Worm (Caenorhabditis elegans) whole organism, early embryonic: ENCODE results near the gene T19H12.15.

ENCODE experiments used
- B0310.2 ChIP-seq: sonication (generic microtip); optimal IDR thresholded peaks from 2 replicates; lab custom pipeline; 2016; ENCODE audit warnings: mild to moderate bottlenecking, missing genetic modification characterization, missing compliant biosample characterization
- F13C5.2 ChIP-seq: sonication (generic microtip); optimal IDR thresholded peaks from 2 replicates; lab custom pipeline; 2017; ENCODE audit warnings: mild to moderate bottlenecking, missing genetic modification characterization, inconsistent platforms, missing compliant biosample characterization
- aly-1 ChIP-seq: sonication (generic microtip); optimal IDR thresholded peaks from 2 replicates; lab custom pipeline; 2016; ENCODE audit warnings: missing genetic modification characterization, missing compliant biosample characterization
- ama-1 ChIP-seq: fragments of 150-350 bp; optimal IDR thresholded peaks from 2 replicates; lab custom pipeline; 2014
- ceh-13 ChIP-seq: fragments of 200-800 bp; sonication (Bioruptor generic); optimal IDR thresholded peaks from 2 replicates; lab custom pipeline; 2018; ENCODE audit warnings: mild to moderate bottlenecking, missing genetic modification characterization, missing compliant biosample characterization
- ceh-36 ChIP-seq: sonication (generic microtip); optimal IDR thresholded peaks from 2 replicates; lab custom pipeline; 2016; ENCODE audit warnings: missing genetic modification characterization, inconsistent platforms, missing compliant biosample characterization
- ets-7 ChIP-seq: sonication (generic microtip); optimal IDR thresholded peaks from 2 replicates; lab custom pipeline; 2016; ENCODE audit warnings: missing genotype, missing genetic modification characterization, missing compliant biosample characterization
- flt-1 ChIP-seq: fragments of 200-800 bp; sonication (Bioruptor generic); IDR thresholded peaks from 2 replicates; pipeline ENCODE4 v1.3.6; 2022; ENCODE audit warnings: missing genetic modification characterization, missing compliant biosample characterization
- hmbx-1 ChIP-seq: sonication (generic microtip); optimal IDR thresholded peaks from 2 replicates; lab custom pipeline; 2016; ENCODE audit warnings: mild to moderate bottlenecking, missing genetic modification characterization, missing compliant biosample characterization
- hmg-4 ChIP-seq: fragments of 200-800 bp; sonication (Bioruptor generic); optimal IDR thresholded peaks from 2 replicates; lab custom pipeline; 2018; ENCODE audit warnings: mild to moderate bottlenecking, missing genetic modification characterization, missing compliant biosample characterization
- hnd-1 ChIP-seq: sonication (generic microtip); optimal IDR thresholded peaks from 2 replicates; lab custom pipeline; 2016; ENCODE audit warnings: missing genetic modification characterization, missing compliant biosample characterization
- pes-1 ChIP-seq: fragments of 200-800 bp; sonication (Bioruptor generic); IDR thresholded peaks from 2 replicates; pipeline ENCODE4 v1.3.6; 2022; ENCODE audit warnings: missing genetic modification reagents, missing genetic modification characterization, missing compliant biosample characterization
- scrt-1 ChIP-seq: fragments of 200-800 bp; sonication (Bioruptor generic); IDR thresholded peaks from 2 replicates; pipeline ENCODE4 v1.3.6; 2022; ENCODE audit warnings: missing genetic modification characterization, missing compliant biosample characterization
- sea-1 ChIP-seq: fragments of 200-800 bp; sonication (Bioruptor generic); conservative IDR thresholded peaks from 2 replicates; pipeline ENCODE4 v1.3.6; 2022; ENCODE audit warnings: missing genetic modification characterization, missing compliant biosample characterization
- tbx-11 ChIP-seq: fragments of 200-800 bp; sonication (Bioruptor generic); IDR thresholded peaks from 2 replicates; pipeline ENCODE4 v1.3.6; 2022; ENCODE audit warnings: missing genetic modification characterization, missing compliant biosample characterization
- tbx-37 ChIP-seq: fragments of 200-800 bp; sonication (Bioruptor generic); conservative IDR thresholded peaks from 2 replicates; pipeline ENCODE4 v1.3.6; 2022; ENCODE audit warnings: missing genetic modification reagents, missing genetic modification characterization, missing compliant biosample characterization
- tra-4 ChIP-seq: sonication (generic microtip); optimal IDR thresholded peaks from 2 replicates; lab custom pipeline; 2017; ENCODE audit warnings: missing genetic modification characterization, missing compliant biosample characterization

T19H12.15 gene

DNA sequence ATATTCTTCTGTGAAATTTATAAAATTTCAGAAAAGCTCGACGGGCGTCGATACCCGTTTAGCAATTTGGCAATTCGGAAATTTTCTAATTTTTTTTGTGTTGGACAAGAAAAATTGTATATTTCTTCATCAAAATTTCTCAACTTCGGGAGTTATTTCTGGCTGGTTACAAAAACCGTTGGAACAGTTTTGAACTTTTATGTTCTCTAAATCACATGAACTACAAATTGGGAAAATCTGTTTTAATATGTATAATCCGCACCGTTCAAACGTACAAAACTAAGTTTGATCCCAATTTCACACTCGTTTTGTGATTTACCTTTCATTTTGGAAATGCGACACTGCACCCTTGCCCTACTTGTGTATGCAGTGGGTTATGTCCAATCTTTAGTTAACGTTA is 6.2 kb upstream of the T19H12.15 start, which contains the start of gene T19H12.3:
TSS of gene T19H12.3 (plus strand) at position 301 of the 400 bp plus-strand sequence.
- TF ChIP-seq scrt-1 (no peak), ets-7 (tag; lab: Kevin White, UChicago) (no peak), hnd-1 (tag; lab: Kevin White, UChicago) (no peak), tbx-11 (GFP tag; lab: Robert Waterston, UW) (no peak), hmbx-1 (tag; lab: Kevin White, UChicago) (no peak), flt-1 (no peak), sea-1 (GFP tag; lab: Robert Waterston, UW) (no peak), tra-4 (tag; lab: Kevin White, UChicago) (no peak), ceh-36 (tag; lab: Kevin White, UChicago) (no peak), aly-1 (tag; lab: Kevin White, UChicago) (no peak), ama-1 (lab: Kevin White, UChicago) (no peak), pes-1 (GFP tag; lab: Robert Waterston, UW) (no peak), ceh-13 (GFP tag; lab: Kevin White, UChicago) (no peak), hmg-4 (GFP tag; lab: Kevin White, UChicago) (no peak), B0310.2 (no peak)

DNA sequence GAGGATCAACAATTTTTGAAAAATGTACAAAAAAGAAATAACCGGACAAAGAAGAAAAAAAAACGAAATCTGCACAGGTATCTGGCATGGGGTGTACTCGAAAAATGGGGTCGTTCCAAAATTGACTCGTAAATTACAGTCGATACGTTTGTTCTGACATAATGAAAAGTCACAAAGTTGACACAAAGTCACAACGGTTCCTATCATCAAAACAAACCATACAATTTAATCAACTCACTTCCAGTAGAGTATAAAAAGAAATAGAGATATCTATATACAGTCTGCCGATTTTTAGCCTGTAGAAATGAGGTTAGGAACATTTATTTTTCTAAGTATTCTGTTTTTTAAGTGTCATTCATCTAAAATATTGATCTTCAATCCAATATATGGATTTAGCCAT is 5.3 kb upstream of the T19H12.15 start, which contains the start of gene T19H12.12:
TSS of gene T19H12.12 (plus strand) at position 301 of the 400 bp plus-strand sequence.
- TF ChIP-seq flt-1 (no peak), ets-7 (tag; lab: Kevin White, UChicago) (no peak), tbx-37 (GFP tag; lab: Robert Waterston, UW) (no peak), F13C5.2 (tag; lab: Kevin White, UChicago) (no peak), tbx-11 (GFP tag; lab: Robert Waterston, UW) (no peak), sea-1 (GFP tag; lab: Robert Waterston, UW) (no peak), ama-1 (lab: Kevin White, UChicago) (no peak), aly-1 (tag; lab: Kevin White, UChicago) (no peak), pes-1 (GFP tag; lab: Robert Waterston, UW) (no peak), ceh-13 (GFP tag; lab: Kevin White, UChicago) (no peak), ceh-36 (tag; lab: Kevin White, UChicago) (no peak), B0310.2 (no peak)

DNA sequence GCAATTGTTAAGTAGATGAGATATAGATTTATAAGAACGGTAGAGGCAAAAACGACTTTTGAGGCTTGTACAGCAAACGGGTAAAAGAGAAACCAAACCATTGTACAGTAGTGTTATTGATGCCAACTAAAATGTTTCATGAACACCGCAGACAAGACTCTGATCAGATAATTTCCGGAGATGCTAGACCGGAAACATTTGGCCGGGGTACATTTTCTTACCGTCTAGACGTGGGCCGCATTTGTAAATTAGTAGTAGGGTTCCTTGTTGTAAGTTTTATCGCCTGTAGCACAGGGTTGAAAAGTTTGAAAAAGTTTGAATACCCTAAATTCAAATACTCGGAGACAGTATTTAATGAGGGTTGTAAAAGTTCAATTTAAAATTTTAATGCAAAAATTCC is 2.2 kb upstream of the T19H12.15 start, which contains the start of gene str-32:
TSS of gene str-32 (minus strand) at position 101 of the 400 bp plus-strand sequence.
- TF ChIP-seq tbx-11 (GFP tag; lab: Robert Waterston, UW) = no peak
- TF ChIP-seq ama-1 (lab: Kevin White, UChicago) = no peak
- no peak for TF ChIP-seq F13C5.2 (tag; lab: Kevin White, UChicago)
- TF ChIP-seq pes-1 (GFP tag; lab: Robert Waterston, UW) = no peak

DNA sequence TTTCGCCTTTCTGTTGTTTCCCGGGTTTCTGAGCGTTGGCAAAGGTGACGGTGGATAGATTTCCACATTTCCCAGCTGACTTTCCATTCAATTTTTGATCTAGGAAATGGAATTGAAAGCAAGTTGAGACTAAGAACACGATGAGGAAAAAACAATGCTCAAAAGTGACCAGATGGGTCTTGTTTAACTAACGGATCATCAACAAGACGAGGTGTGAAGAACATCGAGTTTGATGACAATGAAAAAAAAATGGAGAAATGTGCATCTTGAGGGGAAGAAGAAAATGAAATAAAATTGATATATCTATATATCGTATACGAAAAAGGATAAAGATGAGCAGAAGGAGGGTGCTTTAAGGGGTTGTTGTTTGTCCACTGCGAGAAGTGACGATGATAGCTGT is 1.6 kb downstream of the T19H12.15 start, which contains the start of gene T19H12.6:
TSS of gene T19H12.6 (minus strand) at position 101 of the 400 bp plus-strand sequence.
- TF ChIP-seq ceh-13 (GFP tag; lab: Kevin White, UChicago) (no peak), pes-1 (GFP tag; lab: Robert Waterston, UW) (no peak), aly-1 (tag; lab: Kevin White, UChicago) (no peak), ets-7 (tag; lab: Kevin White, UChicago) (no peak), tbx-11 (GFP tag; lab: Robert Waterston, UW) (no peak), hnd-1 (tag; lab: Kevin White, UChicago) (no peak), B0310.2 (no peak), hmg-4 (GFP tag; lab: Kevin White, UChicago) (no peak), sea-1 (GFP tag; lab: Robert Waterston, UW) (no peak), ama-1 (lab: Kevin White, UChicago) (no peak), ceh-36 (tag; lab: Kevin White, UChicago) (no peak), F13C5.2 (tag; lab: Kevin White, UChicago) (no peak), scrt-1 (no peak), tbx-37 (GFP tag; lab: Robert Waterston, UW) (no peak)

DNA sequence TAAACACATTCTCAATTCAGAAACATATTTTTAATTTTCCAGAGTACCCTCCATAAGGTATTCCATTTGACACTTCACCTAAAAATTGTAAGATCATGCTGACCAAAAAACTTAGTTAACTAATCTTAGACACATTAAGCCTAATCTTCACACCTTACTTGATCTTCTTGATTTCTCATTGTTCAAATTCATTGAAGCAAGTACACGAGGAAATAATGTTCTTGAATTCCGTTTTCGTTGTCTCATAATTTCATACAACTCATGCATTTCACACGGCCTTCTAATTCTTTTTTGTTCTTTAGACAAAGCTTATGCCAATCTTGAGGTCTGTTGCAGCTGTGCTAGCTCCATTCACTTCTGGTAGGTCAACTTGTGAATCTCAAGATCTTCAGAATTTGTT is 7.2 kb downstream of the T19H12.15 start, which contains the start of gene srd-33:
TSS of gene srd-33 (plus strand) at position 301 of the 400 bp plus-strand sequence.
- TF ChIP-seq flt-1 (no peak), pes-1 (GFP tag; lab: Robert Waterston, UW) (no peak), ets-7 (tag; lab: Kevin White, UChicago) (no peak), aly-1 (tag; lab: Kevin White, UChicago) (no peak), B0310.2 (no peak)

DNA sequence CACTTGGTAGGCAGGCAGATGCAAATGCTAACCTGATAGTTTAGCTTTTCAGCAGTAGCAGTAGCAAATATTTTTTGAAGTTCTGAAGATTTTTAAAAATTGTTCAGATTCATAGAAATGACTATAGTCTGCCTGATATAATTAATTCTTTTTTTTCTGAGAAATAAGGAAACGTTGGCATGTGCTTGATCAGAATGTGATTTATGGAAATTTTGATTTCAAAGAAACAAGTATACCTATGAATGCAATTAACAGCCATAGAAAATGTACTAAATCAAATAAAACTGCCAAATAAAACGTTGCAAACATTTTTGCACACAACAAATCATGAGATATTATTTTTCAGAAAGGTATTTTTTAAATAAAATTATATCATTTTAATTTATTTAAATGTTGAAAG is 8.5 kb downstream of the T19H12.15 start:
- TF ChIP-seq aly-1 (tag; lab: Kevin White, UChicago) (no peak), hnd-1 (tag; lab: Kevin White, UChicago) (no peak), flt-1 (no peak), scrt-1 (no peak), sea-1 (GFP tag; lab: Robert Waterston, UW) (no peak), hmg-4 (GFP tag; lab: Kevin White, UChicago) (no peak), F13C5.2 (tag; lab: Kevin White, UChicago) (no peak), ama-1 (lab: Kevin White, UChicago) (no peak), hmbx-1 (tag; lab: Kevin White, UChicago) (no peak), tbx-37 (GFP tag; lab: Robert Waterston, UW) (no peak), tra-4 (tag; lab: Kevin White, UChicago) (no peak), B0310.2 (no peak), pes-1 (GFP tag; lab: Robert Waterston, UW) (no peak), ets-7 (tag; lab: Kevin White, UChicago) (no peak), ceh-36 (tag; lab: Kevin White, UChicago) (no peak), ceh-13 (GFP tag; lab: Kevin White, UChicago) (no peak), tbx-11 (GFP tag; lab: Robert Waterston, UW) (no peak)

DNA sequence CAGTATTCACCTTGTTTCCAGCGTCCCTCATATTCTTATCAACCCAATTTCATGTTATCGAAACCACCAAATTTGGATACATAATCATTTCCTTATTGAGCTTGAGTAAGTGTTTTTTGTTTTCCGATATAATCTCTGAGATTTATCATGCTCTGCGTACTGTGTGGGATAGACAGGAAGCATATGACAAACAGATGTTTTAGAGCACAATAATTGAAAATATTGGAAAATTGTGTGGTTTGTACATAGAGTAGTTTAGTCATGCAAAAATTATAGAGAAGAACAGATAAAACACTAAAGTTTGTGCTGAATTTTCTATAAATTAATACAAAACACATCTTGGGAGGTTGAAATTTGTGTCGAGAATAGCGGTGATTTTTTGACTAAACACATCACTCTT is 10.5 kb downstream of the T19H12.15 start:
- TF ChIP-seq tbx-37 (GFP tag; lab: Robert Waterston, UW) (no peak), B0310.2 (no peak), sea-1 (GFP tag; lab: Robert Waterston, UW) (no peak), tra-4 (tag; lab: Kevin White, UChicago) (no peak), hmbx-1 (tag; lab: Kevin White, UChicago) (no peak), pes-1 (GFP tag; lab: Robert Waterston, UW) (no peak)
